Fruit fly (Drosophila melanogaster) whole organism, embryonic: ENCODE data around the gene Ttc19.

Source experiments
- CG11456 ChIP-seq: fragments of 200-800 bp; sonication (Bioruptor generic); IDR thresholded peaks from 3 replicates; pipeline ENCODE4 v1.3.6; 2022; ENCODE audit warnings: missing biosample characterization, missing genetic modification characterization
- CG12236 ChIP-seq: fragments of 200-800 bp; sonication (Bioruptor generic); optimal IDR thresholded peaks from 2 replicates; lab custom pipeline; 2016; ENCODE audit warnings: missing biosample characterization, missing genetic modification characterization
- CG16815 ChIP-seq: fragments of 200-800 bp; sonication (Bioruptor generic); optimal IDR thresholded peaks from 3 replicates; lab custom pipeline; 2017; ENCODE audit warnings: missing biosample characterization, mild to moderate bottlenecking, missing genetic modification characterization
- CG16863 ChIP-seq: fragments of 200-800 bp; sonication (Bioruptor generic); optimal IDR thresholded peaks from 3 replicates; lab custom pipeline; 2016; ENCODE audit warnings: missing biosample characterization, missing genetic modification characterization
- CG17186 ChIP-seq: fragments of 200-800 bp; sonication (Bioruptor generic); optimal IDR thresholded peaks from 3 replicates; lab custom pipeline; 2017; ENCODE audit warnings: missing biosample characterization, missing genetic modification reagents, missing genetic modification characterization
- CG17612 ChIP-seq: fragments of 200-800 bp; sonication (Bioruptor generic); IDR thresholded peaks from 2 replicates; pipeline ENCODE4 v1.3.6; 2022; ENCODE audit warnings: missing biosample characterization, missing genetic modification characterization
- CG18599 ChIP-seq: fragments of 200-800 bp; sonication (Bioruptor generic); optimal IDR thresholded peaks from 3 replicates; lab custom pipeline; 2017; ENCODE audit warnings: missing biosample characterization, missing genetic modification characterization, mild to moderate bottlenecking, moderate library complexity, missing genetic modification reagents
- CG30403 ChIP-seq: fragments of 200-800 bp; sonication (Bioruptor generic); optimal IDR thresholded peaks from 3 replicates; lab custom pipeline; 2016; ENCODE audit warnings: missing biosample characterization, missing genetic modification characterization
- CG3995 ChIP-seq: fragments of 200-800 bp; sonication (Bioruptor generic); optimal IDR thresholded peaks from 3 replicates; lab custom pipeline; 2016; ENCODE audit warnings: missing biosample characterization, missing genetic modification characterization
- CG4404 ChIP-seq: fragments of 200-800 bp; sonication (Bioruptor generic); IDR thresholded peaks from 2 replicates; pipeline ENCODE4 v1.3.6; 2022; ENCODE audit warnings: missing biosample characterization, missing genetic modification characterization
- CG5180 ChIP-seq: fragments of 200-800 bp; sonication (Bioruptor generic); optimal IDR thresholded peaks from 3 replicates; lab custom pipeline; 2017; ENCODE audit warnings: missing biosample characterization, missing genetic modification characterization, mild to moderate bottlenecking, moderate library complexity, missing genetic modification reagents
- CG7745 ChIP-seq: fragments of 200-800 bp; sonication (Bioruptor generic); optimal IDR thresholded peaks from 2 replicates; lab custom pipeline; 2018; ENCODE audit warnings: missing biosample characterization, mild to moderate bottlenecking, missing genetic modification characterization, moderate library complexity
- CG9215 ChIP-seq: fragments of 200-800 bp; sonication (Bioruptor generic); IDR thresholded peaks from 2 replicates; pipeline ENCODE4 v1.3.6; 2022; ENCODE audit warnings: missing biosample characterization, missing genetic modification characterization
- CoRest ChIP-seq: fragments of 200-800 bp; sonication (Bioruptor generic); optimal IDR thresholded peaks from 3 replicates; lab custom pipeline; 2018; ENCODE audit warnings: missing biosample characterization, mild to moderate bottlenecking, missing genetic modification characterization, moderate library complexity
- Dad ChIP-seq: fragments of 200-800 bp; sonication (Bioruptor generic); optimal IDR thresholded peaks from 3 replicates; lab custom pipeline; 2016; ENCODE audit warnings: missing biosample characterization, missing genetic modification characterization
- Dp ChIP-seq: fragments of 200-800 bp; sonication (Bioruptor generic); optimal IDR thresholded peaks from 2 replicates; lab custom pipeline; 2018; ENCODE audit warnings: missing biosample characterization, mild to moderate bottlenecking, missing genetic modification characterization, moderate library complexity
- Dref ChIP-seq: fragments of 200-800 bp; sonication (Bioruptor generic); IDR thresholded peaks from 2 replicates; pipeline ENCODE4 v1.3.6; 2022; ENCODE audit warnings: missing biosample characterization, missing genetic modification characterization
- Fer3 ChIP-seq: fragments of 200-800 bp; sonication (Bioruptor generic); optimal IDR thresholded peaks from 2 replicates; lab custom pipeline; 2018; ENCODE audit warnings: missing biosample characterization, mild to moderate bottlenecking, missing genetic modification characterization, moderate library complexity
- HLH4C ChIP-seq: fragments of 200-800 bp; sonication (Bioruptor generic); IDR thresholded peaks from 3 replicates; pipeline ENCODE4 v1.3.6; 2022; ENCODE audit warnings: missing biosample characterization, missing genetic modification characterization; ENCODE audit not compliant: partially characterized antibody
- Jarid2 ChIP-seq: fragments of 200-800 bp; sonication (Bioruptor generic); optimal IDR thresholded peaks from 3 replicates; lab custom pipeline; 2017; ENCODE audit warnings: mild to moderate bottlenecking, missing biosample characterization, missing genetic modification reagents, missing genetic modification characterization
- Med ChIP-seq: fragments of 200-800 bp; sonication (Bioruptor generic); peaks from one replicate; lab custom pipeline; 2016; ENCODE audit warnings: missing biosample characterization, missing genetic modification characterization, mild to moderate bottlenecking, inconsistent platforms, moderate library complexity
- Meics ChIP-seq: fragments of 200-800 bp; sonication (Bioruptor generic); optimal IDR thresholded peaks from 2 replicates; lab custom pipeline; 2017; ENCODE audit warnings: missing biosample characterization, mild to moderate bottlenecking, missing genetic modification characterization
- Nf-YA ChIP-seq: fragments of 200-800 bp; sonication (Bioruptor generic); IDR thresholded peaks from 2 replicates; pipeline ENCODE4 v1.3.6; 2022; ENCODE audit warnings: missing biosample characterization, missing genetic modification characterization
- NfI ChIP-seq: fragments of 200-800 bp; sonication (Bioruptor generic); optimal IDR thresholded peaks from 3 replicates; lab custom pipeline; 2018; ENCODE audit warnings: missing biosample characterization, mild to moderate bottlenecking, missing genetic modification characterization, moderate library complexity
- Opbp ChIP-seq: fragments of 200-800 bp; sonication (Bioruptor generic); IDR thresholded peaks from 3 replicates; pipeline ENCODE4 v1.3.6; 2022; ENCODE audit warnings: missing biosample characterization, missing genetic modification characterization; ENCODE audit not compliant: partially characterized antibody
- Scr ChIP-seq: fragments of 200-800 bp; sonication (Bioruptor generic); IDR thresholded peaks from 2 replicates; pipeline ENCODE4 v1.3.6; 2022; ENCODE audit warnings: missing biosample characterization, missing genetic modification characterization; ENCODE audit not compliant: partially characterized antibody
- Stat92E ChIP-seq, 3 experiments: fragments of >200 bp in 2 of 3; fragments of 200-800 bp in 1 of 3; sonication (Bioruptor generic) in 1 of 3; optimal IDR thresholded peaks; 2 replicates each; lab custom pipeline; 2017 to 2019; ENCODE audit warnings: missing biosample characterization in 3 of 3, missing genetic modification characterization in 3 of 3, mild to moderate bottlenecking in 1 of 3, moderate library complexity in 1 of 3
- Tbp ChIP-seq: fragments of >200 bp; optimal IDR thresholded peaks from 2 replicates; lab custom pipeline; 2018; ENCODE audit warnings: missing biosample characterization, missing genetic modification characterization
- Trl ChIP-seq, 3 experiments: fragments of >200 bp in 2 of 3; fragments of 200-800 bp in 1 of 3; sonication (Bioruptor generic) in 1 of 3; optimal IDR thresholded peaks; 2 replicates in 1 of 3; 3 replicates in 2 of 3; lab custom pipeline; 2016 to 2017; ENCODE audit warnings: missing biosample characterization in 1 of 3, missing genetic modification characterization in 1 of 3
- bsh ChIP-seq, 2 experiments: fragments of 200-800 bp; sonication (Bioruptor generic); optimal IDR thresholded peaks; 2 replicates each; lab custom pipeline; 2017 to 2018; ENCODE audit warnings: mild to moderate bottlenecking in 2 of 2, missing biosample characterization in 2 of 2, missing genetic modification characterization in 2 of 2, moderate library complexity in 1 of 2
- chif ChIP-seq, 2 experiments: fragments of 200-800 bp; sonication (Bioruptor generic); optimal IDR thresholded peaks; 3 replicates each; lab custom pipeline; 2016; ENCODE audit warnings: missing biosample characterization in 2 of 2, missing genetic modification characterization in 2 of 2
- dati ChIP-seq: fragments of 200-800 bp; sonication (Bioruptor generic); IDR thresholded peaks from 2 replicates; pipeline ENCODE4 v1.3.6; 2022; ENCODE audit warnings: missing biosample characterization, missing genetic modification characterization
- dimm ChIP-seq: fragments of 200-800 bp; sonication (Bioruptor generic); IDR thresholded peaks from 2 replicates; pipeline ENCODE4 v1.3.6; 2022; ENCODE audit warnings: missing biosample characterization, missing genetic modification characterization
- ems ChIP-seq: fragments of 200-800 bp; sonication (Bioruptor generic); optimal IDR thresholded peaks from 3 replicates; lab custom pipeline; 2016; ENCODE audit warnings: missing biosample characterization, missing genetic modification characterization
- en ChIP-seq: fragments of 200-800 bp; sonication (Bioruptor generic); optimal IDR thresholded peaks from 2 replicates; lab custom pipeline; 2016; ENCODE audit warnings: missing biosample characterization, missing genetic modification characterization
- fd3F ChIP-seq: fragments of 200-800 bp; sonication (Bioruptor generic); optimal IDR thresholded peaks from 2 replicates; lab custom pipeline; 2018; ENCODE audit warnings: missing biosample characterization, mild to moderate bottlenecking, missing genetic modification characterization, moderate library complexity
- gce ChIP-seq: fragments of 200-800 bp; sonication (Bioruptor generic); IDR thresholded peaks from 3 replicates; pipeline ENCODE4 v1.3.6; 2022; ENCODE audit warnings: missing biosample characterization, missing genetic modification characterization
- gcm2 ChIP-seq: fragments of 200-800 bp; sonication (Bioruptor generic); optimal IDR thresholded peaks from 2 replicates; lab custom pipeline; 2016; ENCODE audit warnings: missing biosample characterization, missing genetic modification characterization
- gfzf ChIP-seq: fragments of 200-800 bp; sonication (Bioruptor generic); optimal IDR thresholded peaks from 2 replicates; lab custom pipeline; 2016; ENCODE audit warnings: missing biosample characterization, mild to moderate bottlenecking, missing genetic modification characterization, moderate library complexity
- gt ChIP-seq: fragments of 200-800 bp; sonication (Bioruptor generic); IDR thresholded peaks from 2 replicates; pipeline ENCODE4 v1.3.6; 2022; ENCODE audit warnings: missing biosample characterization, missing genetic modification characterization
- onecut ChIP-seq: fragments of 200-800 bp; sonication (Bioruptor generic); IDR thresholded peaks from 2 replicates; pipeline ENCODE4 v1.3.6; 2022; ENCODE audit warnings: missing biosample characterization, missing genetic modification characterization
- psq ChIP-seq: fragments of 200-800 bp; sonication (Bioruptor generic); optimal IDR thresholded peaks from 2 replicates; lab custom pipeline; 2017; ENCODE audit warnings: missing biosample characterization, missing genetic modification characterization
- pzg ChIP-seq: fragments of 200-800 bp; sonication (Bioruptor generic); optimal IDR thresholded peaks from 3 replicates; lab custom pipeline; 2018; ENCODE audit warnings: missing biosample characterization, mild to moderate bottlenecking, missing genetic modification characterization, moderate library complexity
- stc ChIP-seq: fragments of 200-800 bp; sonication (Bioruptor generic); IDR thresholded peaks from 2 replicates; pipeline ENCODE4 v1.3.6; 2022; ENCODE audit warnings: missing biosample characterization, missing genetic modification characterization
- trh ChIP-seq: fragments of 200-800 bp; sonication (Bioruptor generic); optimal IDR thresholded peaks from 2 replicates; lab custom pipeline; 2016; ENCODE audit warnings: missing biosample characterization, missing genetic modification characterization
- ttk ChIP-seq: fragments of 200-800 bp; sonication (Bioruptor generic); IDR thresholded peaks from 2 replicates; pipeline ENCODE4 v2.1.2; 2022; ENCODE audit warnings: missing biosample characterization, missing genetic modification characterization
- zen2 ChIP-seq: fragments of 200-800 bp; sonication (Bioruptor generic); IDR thresholded peaks from 3 replicates; pipeline ENCODE4 v1.3.6; 2022; ENCODE audit warnings: missing biosample characterization, missing genetic modification characterization; ENCODE audit not compliant: partially characterized antibody

Ttc19 gene

DNA sequence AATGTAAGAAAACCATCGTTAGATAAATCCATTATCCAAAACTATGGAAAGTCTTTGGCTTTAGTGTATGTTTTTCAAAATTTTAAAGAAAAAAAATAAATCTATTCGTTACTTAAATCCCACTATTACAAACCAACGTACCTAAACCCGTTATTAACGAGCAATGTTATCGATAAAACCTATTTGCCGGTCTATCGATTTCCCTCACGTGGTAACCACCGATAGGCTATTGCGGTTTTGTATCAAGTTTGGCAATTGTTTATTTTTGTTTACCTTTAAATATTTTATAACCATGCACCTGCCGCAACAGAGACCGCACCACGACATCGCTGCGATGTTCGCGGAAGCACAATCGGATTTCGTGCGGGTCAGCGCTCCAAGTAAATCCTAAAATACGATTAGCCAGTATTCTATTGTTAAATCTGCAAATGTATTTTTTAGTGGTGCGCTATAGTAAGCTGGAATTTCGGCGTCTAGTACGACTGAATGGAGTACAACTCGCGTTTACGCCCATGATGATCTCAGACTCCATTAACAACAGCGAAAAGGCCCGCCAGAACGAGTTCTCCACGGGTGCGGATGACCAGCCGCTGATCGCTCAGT, 18.2 kb upstream of the Ttc19 start, which contains the start of gene Dus4 (continued):
- TF ChIP-seq pzg (GFP tag; lab: Kevin White, UChicago) (peak; percentile 28), ttk (GFP tag; lab: Robert Waterston, UW) (no peak), CG16863 (no peak), Dp (GFP tag; lab: Kevin White, UChicago) (peak; percentile 38), Med (GFP tag; lab: Kevin White, UChicago) (peak; percentile 9), Dad (GFP tag; lab: Kevin White, UChicago) (no peak), Dref (peak; percentile 78), HLH4C (GFP tag; lab: Robert Waterston, UW) (peak; percentile 97), CG18599 (GFP tag; lab: Kevin White, UChicago) (no peak), psq (no peak), CG30403 (GFP tag; lab: Kevin White, UChicago) (no peak), CG5180 (GFP tag; lab: Kevin White, UChicago) (no peak), Fer3 (tag; lab: Kevin White, UChicago) (no peak), Opbp (GFP tag; lab: Robert Waterston, UW) (peak; percentile 93; the same call in 2 of the 3 replicates), ems (GFP tag; lab: Kevin White, UChicago) (no peak), bsh (GFP tag; optimal IDR thresholded peaks at IDR 0.05; lab: Kevin White, UChicago) (no peak)

DNA sequence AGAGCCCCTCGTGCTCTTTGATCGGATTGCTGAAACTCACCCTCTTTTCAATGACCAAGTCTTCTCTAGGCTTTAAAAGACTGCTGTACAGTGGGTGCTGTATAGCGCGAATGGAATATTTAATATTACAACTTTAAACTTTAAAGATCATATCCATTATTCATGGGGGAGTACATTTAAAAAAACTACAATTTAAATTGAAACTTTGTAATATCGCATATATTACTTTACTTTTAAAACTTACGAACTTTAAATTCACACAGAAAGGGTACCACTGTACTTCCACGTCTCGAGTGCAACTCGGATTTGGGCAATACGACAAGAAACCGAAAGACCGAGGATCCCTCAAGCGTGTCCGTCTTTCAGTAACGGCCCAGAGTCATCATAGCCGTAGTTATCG, 14.0 kb upstream of the Ttc19 start, which contains the start of gene Phlpp:
Gene Phlpp (plus strand): TSS at position 214 of the 400 bp plus-strand sequence.
- TF ChIP-seq CG16815 (peak; percentile 11), en (peak; percentile 28), Jarid2 (GFP tag; lab: Kevin White, UChicago) (no peak), fd3F (GFP tag; lab: Kevin White, UChicago) (no peak), Trl (optimal IDR thresholded peaks at IDR 0.05; lab: Kevin White, UChicago) (no peak), Trl (GFP tag; optimal IDR thresholded peaks at IDR 0.05; lab: Kevin White, UChicago) (peak; percentile 32), gcm2 (GFP tag; lab: Kevin White, UChicago) (no peak), gt (no peak), gce (GFP tag; lab: Robert Waterston, UW) (peak; percentile 73; the same call in 2 of the 3 replicates), CG9215 (GFP tag; lab: Robert Waterston, UW) (peak; percentile 28; the same call in 1 of the 2 replicates), zen2 (no peak), onecut (GFP tag; lab: Robert Waterston, UW) (0 out of 2 replicates have a peak, but pooled peaks have one; percentile 33), Scr (GFP tag; lab: Robert Waterston, UW) (no peak), CG11456 (GFP tag; lab: Robert Waterston, UW) (no peak), CoRest (peak; percentile 47), stc (GFP tag; lab: Robert Waterston, UW) (0 out of 2 replicates have a peak, but pooled peaks have one; percentile 39), dimm (GFP tag; lab: Robert Waterston, UW) (no peak; the same call in 1 of the 2 replicates), CG3995 (GFP tag; lab: Kevin White, UChicago) (no peak), CG17612 (GFP tag; lab: Robert Waterston, UW) (no peak), Nf-YA (GFP tag; lab: Robert Waterston, UW) (peak; percentile 47; the same call in 1 of the 2 replicates), trh (no peak), gfzf (GFP tag; lab: Kevin White, UChicago) (no peak), Meics (GFP tag; lab: Kevin White, UChicago) (no peak), CG4404 (GFP tag; lab: Robert Waterston, UW) (no peak; the same call in 1 of the 2 replicates), CG12236 (GFP tag; lab: Kevin White, UChicago) (no peak), CG17186 (GFP tag; lab: Kevin White, UChicago) (no peak), CG30403 (GFP tag; lab: Kevin White, UChicago) (peak; percentile 57), NfI (GFP tag; lab: Kevin White, UChicago) (no peak), chif (GFP tag; optimal IDR thresholded peaks at IDR 0.05; lab: Kevin White, UChicago) (peak in 1 of 2 experiments; percentile 14), CG7745 (tag; lab: Kevin White, UChicago) (no peak), Med (GFP tag; lab: Kevin White, UChicago) (peak; percentile 60), Stat92E (GFP tag; optimal IDR thresholded peaks at IDR 0.05; lab: Kevin White, UChicago) (no peak), dati (GFP tag; lab: Robert Waterston, UW) (0 out of 2 replicates have a peak, but pooled peaks have one; percentile 27), Tbp (GFP tag; lab: Kevin White, UChicago) (no peak)
